Worm (Caenorhabditis elegans): ENCODE results near the gene lin-26.
A peak's percentile ranks its signal among the peaks of the same experiment; 100 is the strongest.

ce11 chrII:7666338-7666737 lies 15.7 kb upstream of the lin-26 start:
- TF ChIP-seq lin-54 (GFP tag; optimal IDR thresholded peaks at IDR 0.05) (no peak), F22D6.2 (tag; optimal IDR thresholded peaks at IDR 0.05) (no peak), ztf-18 (tag; optimal IDR thresholded peaks at IDR 0.05) (no peak), ztf-22 (GFP tag; optimal IDR thresholded peaks at IDR 0.05) (no peak), snpc-4 (GFP tag; optimal IDR thresholded peaks at IDR 0.05) (no peak), snpc-4 (tag; optimal IDR thresholded peaks at IDR 0.05) (no peak), him-1 (tag; optimal IDR thresholded peaks at IDR 0.05) (no peak), madf-10 (tag; optimal IDR thresholded peaks at IDR 0.05) (no peak), hmg-1.2 (GFP tag; IDR thresholded peaks at IDR 0.05) (no peak), F37B4.10 (GFP tag; IDR thresholded peaks at IDR 0.05) (0 out of 2 replicates have a peak, but pooled peaks have one; percentile 9), ama-1 (optimal IDR thresholded peaks at IDR 0.05) (no peak), ama-1 (GFP tag; optimal IDR thresholded peaks at IDR 0.05) (no peak), lin-40 (tag; optimal IDR thresholded peaks at IDR 0.05) (no peak), ztf-3 (GFP tag; optimal IDR thresholded peaks at IDR 0.05) (no peak), pha-4 (tag; optimal IDR thresholded peaks at IDR 0.05) (no peak)

Data from whole organism, young adult.